Fruit fly (Drosophila melanogaster) whole organism, embryonic: ENCODE results near the gene CG5188.

Source experiments
- Abd-B ChIP-seq: fragments of 200-800 bp; sonication (Bioruptor generic); optimal IDR thresholded peaks from 2 replicates; lab custom pipeline; 2018; ENCODE audit warnings: missing biosample characterization, mild to moderate bottlenecking, missing genetic modification characterization, moderate library complexity
- BEAF-32 ChIP-seq: fragments of 200-800 bp; sonication (Bioruptor generic); optimal IDR thresholded peaks from 3 replicates; lab custom pipeline; 2017; ENCODE audit warnings: missing biosample characterization, missing genetic modification characterization, mild to moderate bottlenecking, moderate library complexity, missing genetic modification reagents
- CG11560 ChIP-seq: fragments of 200-800 bp; sonication (Bioruptor generic); IDR thresholded peaks from 3 replicates; pipeline ENCODE4 v1.3.6; 2022; ENCODE audit warnings: missing biosample characterization, missing genetic modification characterization
- CG12104 ChIP-seq: fragments of 200-800 bp; sonication (Bioruptor generic); optimal IDR thresholded peaks from 3 replicates; lab custom pipeline; 2016; ENCODE audit warnings: missing biosample characterization, missing genetic modification characterization
- CG12391 ChIP-seq: fragments of 200-800 bp; sonication (Bioruptor generic); optimal IDR thresholded peaks from 3 replicates; lab custom pipeline; 2018; ENCODE audit warnings: missing biosample characterization, mild to moderate bottlenecking, missing genetic modification characterization, moderate library complexity
- CG13287 ChIP-seq: fragments of 200-800 bp; sonication (Bioruptor generic); IDR thresholded peaks from 2 replicates; pipeline ENCODE4 v1.3.6; 2022; ENCODE audit warnings: missing biosample characterization, missing genetic modification characterization; ENCODE audit not compliant: partially characterized antibody
- CG14050 ChIP-seq: fragments of 200-800 bp; sonication (Bioruptor generic); IDR thresholded peaks from 3 replicates; pipeline ENCODE4 v1.3.6; 2022; ENCODE audit warnings: missing biosample characterization, missing genetic modification characterization
- CG15479 ChIP-seq: fragments of 200-800 bp; sonication (Bioruptor generic); optimal IDR thresholded peaks from 3 replicates; lab custom pipeline; 2019; ENCODE audit warnings: missing biosample characterization, mild to moderate bottlenecking, missing genetic modification characterization, moderate library complexity
- CG15514 ChIP-seq: fragments of 200-800 bp; sonication (Bioruptor generic); optimal IDR thresholded peaks from 3 replicates; lab custom pipeline; 2017; ENCODE audit warnings: missing biosample characterization, missing genetic modification characterization, mild to moderate bottlenecking, moderate library complexity, missing genetic modification reagents
- CG17359 ChIP-seq: fragments of 200-800 bp; sonication (Bioruptor generic); optimal IDR thresholded peaks from 3 replicates; lab custom pipeline; 2018; ENCODE audit warnings: missing biosample characterization, mild to moderate bottlenecking, missing genetic modification characterization, moderate library complexity
- CG1792 ChIP-seq: fragments of 200-800 bp; sonication (Bioruptor generic); optimal IDR thresholded peaks from 2 replicates; lab custom pipeline; 2016; ENCODE audit warnings: missing biosample characterization, missing genetic modification characterization
- CG1832 ChIP-seq: fragments of 200-800 bp; sonication (Bioruptor generic); optimal IDR thresholded peaks from 2 replicates; lab custom pipeline; 2017; ENCODE audit warnings: missing biosample characterization, mild to moderate bottlenecking, missing genetic modification characterization, inconsistent platforms
- CG18764 ChIP-seq: fragments of 200-800 bp; sonication (Bioruptor generic); optimal IDR thresholded peaks from 3 replicates; lab custom pipeline; 2016; ENCODE audit warnings: missing biosample characterization, missing genetic modification characterization
- CG2712 ChIP-seq: fragments of 200-800 bp; optimal IDR thresholded peaks from 3 replicates; lab custom pipeline; 2019; ENCODE audit warnings: missing biosample characterization, mild to moderate bottlenecking, missing genetic modification characterization, moderate library complexity
- CG32532 ChIP-seq: fragments of 200-800 bp; sonication (Bioruptor generic); IDR thresholded peaks from 2 replicates; pipeline ENCODE4 v1.3.6; 2022; ENCODE audit warnings: missing biosample characterization, missing genetic modification characterization
- CG43689 ChIP-seq: fragments of 200-800 bp; sonication (Bioruptor generic); IDR thresholded peaks from 2 replicates; pipeline ENCODE4 v1.3.6; 2022; ENCODE audit warnings: missing biosample characterization, missing genetic modification characterization
- CG4820 ChIP-seq: fragments of 200-800 bp; sonication (Bioruptor generic); optimal IDR thresholded peaks from 3 replicates; lab custom pipeline; 2016; ENCODE audit warnings: missing biosample characterization, missing genetic modification characterization
- CG6254 ChIP-seq: fragments of 200-800 bp; sonication (Bioruptor generic); optimal IDR thresholded peaks from 3 replicates; lab custom pipeline; 2017; ENCODE audit warnings: mild to moderate bottlenecking, missing biosample characterization, missing genetic modification reagents, missing genetic modification characterization
- CG6791 ChIP-seq: fragments of 200-800 bp; sonication (Bioruptor generic); IDR thresholded peaks from 3 replicates; pipeline ENCODE4 v1.3.6; 2022; ENCODE audit warnings: missing biosample characterization, missing genetic modification characterization; ENCODE audit not compliant: partially characterized antibody
- CG8290 ChIP-seq, 3 experiments: fragments of 200-800 bp; sonication (Bioruptor generic); optimal IDR thresholded peaks; 2 replicates each; lab custom pipeline; 2016 to 2019; ENCODE audit warnings: missing biosample characterization in 3 of 3, missing genetic modification characterization in 3 of 3, mild to moderate bottlenecking in 2 of 3, moderate library complexity in 1 of 3
- CG8924 ChIP-seq: fragments of 200-800 bp; optimal IDR thresholded peaks from 3 replicates; lab custom pipeline; 2019; ENCODE audit warnings: missing biosample characterization, mild to moderate bottlenecking, missing genetic modification characterization, moderate library complexity
- CG9437 ChIP-seq: fragments of 200-800 bp; sonication (Bioruptor generic); optimal IDR thresholded peaks from 2 replicates; lab custom pipeline; 2018; ENCODE audit warnings: missing biosample characterization, mild to moderate bottlenecking, missing genetic modification characterization
- CG9727 ChIP-seq: fragments of 200-800 bp; sonication (Bioruptor generic); optimal IDR thresholded peaks from 3 replicates; lab custom pipeline; 2017; ENCODE audit warnings: missing biosample characterization, mild to moderate bottlenecking, missing genetic modification characterization
- CG9797 ChIP-seq: fragments of 200-800 bp; sonication (Bioruptor generic); optimal IDR thresholded peaks from 3 replicates; lab custom pipeline; 2018; ENCODE audit warnings: missing biosample characterization, mild to moderate bottlenecking, missing genetic modification characterization
- Camta ChIP-seq: fragments of 200-800 bp; sonication (Bioruptor generic); optimal IDR thresholded peaks from 2 replicates; lab custom pipeline; 2016; ENCODE audit warnings: missing biosample characterization, missing genetic modification characterization
- Dll ChIP-seq: fragments of 200-800 bp; sonication (Bioruptor generic); IDR thresholded peaks from 4 replicates; pipeline ENCODE4 v1.3.6; 2022; ENCODE audit warnings: missing biosample characterization, missing genetic modification characterization; ENCODE audit not compliant: partially characterized antibody
- Dp ChIP-seq: fragments of 200-800 bp; sonication (Bioruptor generic); optimal IDR thresholded peaks from 2 replicates; lab custom pipeline; 2018; ENCODE audit warnings: missing biosample characterization, mild to moderate bottlenecking, missing genetic modification characterization, moderate library complexity
- Dref ChIP-seq: fragments of 200-800 bp; sonication (Bioruptor generic); IDR thresholded peaks from 2 replicates; pipeline ENCODE4 v1.3.6; 2022; ENCODE audit warnings: missing biosample characterization, missing genetic modification characterization
- Hmx ChIP-seq: fragments of 200-800 bp; sonication (Bioruptor generic); optimal IDR thresholded peaks from 2 replicates; lab custom pipeline; 2016; ENCODE audit warnings: missing biosample characterization, missing genetic modification characterization
- Hr3 ChIP-seq: fragments of 200-800 bp; sonication (Bioruptor generic); optimal IDR thresholded peaks from 3 replicates; lab custom pipeline; 2016; ENCODE audit warnings: missing biosample characterization, missing genetic modification characterization
- Meics ChIP-seq: fragments of 200-800 bp; sonication (Bioruptor generic); optimal IDR thresholded peaks from 2 replicates; lab custom pipeline; 2017; ENCODE audit warnings: missing biosample characterization, mild to moderate bottlenecking, missing genetic modification characterization
- Myb ChIP-seq: fragments of 200-800 bp; sonication (Bioruptor generic); optimal IDR thresholded peaks from 2 replicates; lab custom pipeline; 2016; ENCODE audit warnings: missing biosample characterization, missing genetic modification characterization
- Optix ChIP-seq: fragments of 200-800 bp; sonication (Bioruptor generic); IDR thresholded peaks from 3 replicates; pipeline ENCODE4 v1.3.6; 2022; ENCODE audit warnings: missing biosample characterization, missing genetic modification characterization
- Sry-β ChIP-seq: fragments of 200-800 bp; sonication (Bioruptor generic); optimal IDR thresholded peaks from 2 replicates; lab custom pipeline; 2018; ENCODE audit warnings: missing biosample characterization, mild to moderate bottlenecking, missing genetic modification characterization, moderate library complexity
- Vsx1 ChIP-seq: fragments of 200-800 bp; sonication (Bioruptor generic); optimal IDR thresholded peaks from 2 replicates; lab custom pipeline; 2017; ENCODE audit warnings: missing biosample characterization, mild to moderate bottlenecking, missing genetic modification characterization, missing genetic modification reagents
- amos ChIP-seq: fragments of 200-800 bp; sonication (Bioruptor generic); IDR thresholded peaks from 2 replicates; pipeline ENCODE4 v1.3.6; 2022; ENCODE audit warnings: missing biosample characterization, missing genetic modification characterization; ENCODE audit not compliant: partially characterized antibody
- cwo ChIP-seq: fragments of 200-800 bp; sonication (Bioruptor generic); optimal IDR thresholded peaks from 3 replicates; lab custom pipeline; 2017; ENCODE audit warnings: missing biosample characterization, missing genetic modification characterization, mild to moderate bottlenecking, moderate library complexity, missing genetic modification reagents
- disco-r ChIP-seq: fragments of 200-800 bp; sonication (Bioruptor generic); optimal IDR thresholded peaks from 2 replicates; lab custom pipeline; 2016; ENCODE audit warnings: missing biosample characterization, missing genetic modification characterization
- emc ChIP-seq: fragments of 200-800 bp; sonication (Bioruptor generic); optimal IDR thresholded peaks from 2 replicates; lab custom pipeline; 2016; ENCODE audit warnings: missing biosample characterization, missing genetic modification characterization
- en ChIP-seq: fragments of 200-800 bp; sonication (Bioruptor generic); optimal IDR thresholded peaks from 2 replicates; lab custom pipeline; 2016; ENCODE audit warnings: missing biosample characterization, missing genetic modification characterization
- eve ChIP-seq, 2 experiments: fragments of >200 bp; optimal IDR thresholded peaks; 2 replicates each; lab custom pipeline; 2017; ENCODE audit warnings: missing biosample characterization in 2 of 2, missing genetic modification characterization in 2 of 2
- gsb ChIP-seq: fragments of 200-800 bp; sonication (Bioruptor generic); IDR thresholded peaks from 2 replicates; pipeline ENCODE4 v1.3.6; 2022; ENCODE audit warnings: missing biosample characterization, missing genetic modification characterization
- gsb-n ChIP-seq: fragments of 200-800 bp; sonication (Bioruptor generic); optimal IDR thresholded peaks from 3 replicates; lab custom pipeline; 2018; ENCODE audit warnings: missing biosample characterization, mild to moderate bottlenecking, missing genetic modification characterization
- inv ChIP-seq: fragments of 200-800 bp; sonication (Bioruptor generic); IDR thresholded peaks from 2 replicates; pipeline ENCODE4 v1.3.6; 2022; ENCODE audit warnings: missing biosample characterization, missing genetic modification characterization; ENCODE audit not compliant: partially characterized antibody
- row ChIP-seq: fragments of 200-800 bp; sonication (Bioruptor generic); IDR thresholded peaks from 3 replicates; pipeline ENCODE4 v1.3.6; 2022; ENCODE audit warnings: missing biosample characterization, missing genetic modification characterization
- salm ChIP-seq: fragments of 200-800 bp; sonication (Bioruptor generic); optimal IDR thresholded peaks from 2 replicates; lab custom pipeline; 2018; ENCODE audit warnings: missing biosample characterization, mild to moderate bottlenecking, missing genetic modification characterization
- ssp ChIP-seq: fragments of 200-800 bp; sonication (Bioruptor generic); IDR thresholded peaks from 2 replicates; pipeline ENCODE4 v1.3.6; 2022; ENCODE audit warnings: missing biosample characterization, missing genetic modification characterization
- trem ChIP-seq: fragments of 200-800 bp; optimal IDR thresholded peaks from 3 replicates; lab custom pipeline; 2019; ENCODE audit warnings: missing biosample characterization, mild to moderate bottlenecking, missing genetic modification characterization, moderate library complexity
- twi ChIP-seq: fragments of 200-800 bp; optimal IDR thresholded peaks from 2 replicates; lab custom pipeline; 2019; ENCODE audit warnings: missing biosample characterization, mild to moderate bottlenecking, missing genetic modification characterization, moderate library complexity
- zen ChIP-seq: fragments of 200-800 bp; sonication (Bioruptor generic); optimal IDR thresholded peaks from 3 replicates; lab custom pipeline; 2018; ENCODE audit warnings: missing biosample characterization, mild to moderate bottlenecking, missing genetic modification characterization, moderate library complexity

The CG5188 gene

DNA sequence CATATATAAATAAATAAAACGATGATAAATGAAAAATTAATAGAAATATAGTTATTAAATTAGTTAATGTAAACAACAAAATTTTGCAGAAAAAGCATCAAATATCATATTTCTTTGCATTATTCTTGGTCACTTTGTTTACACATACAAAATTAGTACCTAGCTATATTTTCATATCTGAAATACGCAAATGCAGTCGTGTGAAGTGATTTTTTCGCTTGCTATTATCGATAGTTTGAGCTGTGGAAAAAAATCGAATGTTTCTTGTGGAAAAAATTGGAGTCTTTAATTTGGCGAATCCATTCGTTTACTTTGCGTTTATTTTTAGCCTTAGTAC, 32.2 kb upstream of the CG5188 start, which contains the start of gene Cnot4 (continued):
- TF ChIP-seq BEAF-32 (peak; percentile 69), trem (tag; lab: Kevin White, UChicago) (peak; percentile 38), CG12104 (GFP tag; lab: Kevin White, UChicago) (no peak), Dll (GFP tag; lab: Robert Waterston, UW) (peak; percentile 39; the same call in 2 of the 4 replicates), Optix (no peak), Camta (GFP tag; lab: Kevin White, UChicago) (no peak), Meics (GFP tag; lab: Kevin White, UChicago) (no peak), Hmx (no peak), CG11560 (tag; lab: Robert Waterston, UW) (peak; percentile 97), Hr3 (GFP tag; lab: Kevin White, UChicago) (peak; percentile 25), CG8290 (GFP tag; optimal IDR thresholded peaks at IDR 0.05; lab: Kevin White, UChicago) (peak; percentile 10), CG8290 (tag; optimal IDR thresholded peaks at IDR 0.05; lab: Kevin White, UChicago) (no peak), CG13287 (peak; percentile 44; the same call in 1 of the 2 replicates), CG18764 (no peak), salm (tag; lab: Kevin White, UChicago) (no peak), gsb (GFP tag; lab: Robert Waterston, UW) (no peak), gsb-n (tag; lab: Kevin White, UChicago) (peak; percentile 44), Sry-β (GFP tag; lab: Kevin White, UChicago) (peak; percentile 78), CG15479 (GFP tag; lab: Kevin White, UChicago) (no peak), CG32532 (GFP tag; lab: Robert Waterston, UW) (no peak), row (GFP tag; lab: Robert Waterston, UW) (peak; percentile 71), CG8924 (tag; lab: Kevin White, UChicago) (no peak), disco-r (GFP tag; lab: Kevin White, UChicago) (no peak), inv (GFP tag; lab: Robert Waterston, UW) (0 out of 2 replicates have a peak, but pooled peaks have one; percentile 30), en (no peak), CG17359 (tag; lab: Kevin White, UChicago) (no peak), amos (peak; percentile 49; the same call in 1 of the 2 replicates), CG2712 (peak; percentile 36), CG12391 (tag; lab: Kevin White, UChicago) (peak; percentile 33), CG4820 (no peak), CG9437 (GFP tag; lab: Kevin White, UChicago) (peak; percentile 35), CG15514 (GFP tag; lab: Kevin White, UChicago) (peak; percentile 25), CG1832 (GFP tag; lab: Kevin White, UChicago) (no peak), Vsx1 (GFP tag; lab: Kevin White, UChicago) (no peak), Myb (GFP tag; lab: Kevin White, UChicago) (no peak), Abd-B (GFP tag; lab: Kevin White, UChicago) (no peak), eve (GFP tag; optimal IDR thresholded peaks at IDR 0.05; lab: Kevin White, UChicago) (no peak), CG6254 (no peak), ssp (GFP tag; lab: Robert Waterston, UW) (no peak), Dp (GFP tag; lab: Kevin White, UChicago) (peak; percentile 1), CG1792 (GFP tag; lab: Kevin White, UChicago) (no peak), Dref (GFP tag; lab: Robert Waterston, UW) (peak; percentile 71), emc (no peak), CG9727 (no peak), CG43689 (GFP tag; lab: Robert Waterston, UW) (no peak), cwo (no peak), CG6791 (0 out of 3 replicates have a peak, but pooled peaks have one; percentile 31), CG14050 (GFP tag; lab: Robert Waterston, UW) (no peak), zen (tag; lab: Kevin White, UChicago) (peak; percentile 16), CG9797 (GFP tag; lab: Kevin White, UChicago) (no peak), twi (no peak)
